Fruit fly (Drosophila melanogaster): ENCODE results near the gene Culd.

The Culd gene

DNA sequence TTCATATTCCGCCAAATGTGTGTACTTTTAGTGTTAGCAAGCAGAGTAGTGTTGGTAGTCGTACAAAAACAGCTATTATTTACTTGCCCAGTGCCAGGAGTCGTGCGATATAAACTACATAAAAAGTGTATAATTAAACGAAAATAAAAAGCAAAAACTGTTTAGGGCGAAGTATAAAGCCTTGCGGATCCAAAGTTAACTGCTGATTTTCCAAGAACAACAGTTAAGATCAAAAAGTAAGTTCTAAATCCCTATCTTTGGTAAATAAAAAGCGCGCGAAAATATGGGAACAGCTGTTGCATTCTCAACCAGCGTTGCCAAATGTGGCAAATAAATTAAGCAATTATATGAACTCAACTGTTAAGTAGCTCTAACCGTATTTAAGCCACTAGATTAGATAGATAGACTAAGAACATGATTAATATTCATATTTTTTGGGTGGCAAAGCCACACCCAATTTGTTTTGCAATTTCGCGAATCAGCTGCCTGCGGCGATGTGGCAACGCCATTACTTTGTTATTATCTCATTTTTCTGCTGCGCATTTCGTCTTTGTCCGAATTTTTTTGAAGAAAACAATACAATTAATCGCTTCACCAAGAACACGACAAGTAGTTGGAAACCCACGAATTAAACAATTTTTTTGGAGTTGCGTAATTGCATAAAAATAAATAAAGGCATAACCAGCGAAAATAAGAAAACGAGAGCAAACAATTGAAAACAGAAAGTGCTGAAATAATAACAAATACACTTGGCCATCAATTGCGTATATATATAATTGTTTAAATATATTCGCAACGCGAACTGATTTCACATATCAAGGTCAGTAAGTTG is 15.6 kb downstream of the Culd start, which contains the start of the genes Prim1 and CG7083 (continued):
- TF ChIP-seq CG7928 (GFP tag; optimal IDR thresholded peaks at IDR 0.05) (peak; percentile 10), Hey (tag; optimal IDR thresholded peaks at IDR 0.05) (no peak), mirr (GFP tag; optimal IDR thresholded peaks at IDR 0.05) (peak; percentile 32), sim (GFP tag; IDR thresholded peaks at IDR 0.05) (no peak), da (GFP tag; optimal IDR thresholded peaks at IDR 0.05) (peak; percentile 43), Lpt (GFP tag; optimal IDR thresholded peaks at IDR 0.05) (no peak), CG6683 (GFP tag; optimal IDR thresholded peaks at IDR 0.05) (no peak), ATbp (GFP tag; optimal IDR thresholded peaks at IDR 0.05) (peak; percentile 11), dm (GFP tag; optimal IDR thresholded peaks at IDR 0.05) (peak; percentile 43), zf30C (GFP tag; optimal IDR thresholded peaks at IDR 0.05) (no peak), CG3407 (GFP tag; optimal IDR thresholded peaks at IDR 0.05) (no peak), CG12299 (tag; optimal IDR thresholded peaks at IDR 0.05) (peak; percentile 51), CG30020 (tag; optimal IDR thresholded peaks at IDR 0.05) (peak; percentile 35), Mes4 (GFP tag; optimal IDR thresholded peaks at IDR 0.05) (peak; percentile 54), gt (GFP tag; IDR thresholded peaks at IDR 0.05) (no peak), jigr1 (GFP tag; IDR thresholded peaks at IDR 0.05) (no peak), abd-A (tag; optimal IDR thresholded peaks at IDR 0.05) (no peak), NK7.1 (GFP tag; optimal IDR thresholded peaks at IDR 0.05) (peak; percentile 37), CG2120 (GFP tag; optimal IDR thresholded peaks at IDR 0.05) (peak; percentile 78), CG12659 (GFP tag; optimal IDR thresholded peaks at IDR 0.05) (peak; percentile 47), fd64A (GFP tag; optimal IDR thresholded peaks at IDR 0.05) (no peak), fu2 (GFP tag; optimal IDR thresholded peaks at IDR 0.05) (peak; percentile 32), sqz (GFP tag; optimal IDR thresholded peaks at IDR 0.05) (no peak), pho (GFP tag; optimal IDR thresholded peaks at IDR 0.05) (peak; percentile 71), sc (optimal IDR thresholded peaks at IDR 0.05) (no peak), sc (GFP tag; optimal IDR thresholded peaks at IDR 0.05) (peak; percentile 48), CG4360 (GFP tag; IDR thresholded peaks at IDR 0.05) (no peak), sens-2 (GFP tag; IDR thresholded peaks at IDR 0.05) (0 out of 2 replicates have a peak, but pooled peaks have one; percentile 20), Lhr (GFP tag; optimal IDR thresholded peaks at IDR 0.05) (peak; percentile 26), Bdp1 (GFP tag; optimal IDR thresholded peaks at IDR 0.05) (peak; percentile 43), CG8478 (optimal IDR thresholded peaks at IDR 0.05) (no peak), Hmr (GFP tag; optimal IDR thresholded peaks at IDR 0.05) (peak; percentile 54), zfh1 (GFP tag; IDR thresholded peaks at IDR 0.05) (peak; percentile 63; the same call in 1 of the 3 replicates), CG34422 (GFP tag; IDR thresholded peaks at IDR 0.05) (peak; percentile 79), sd (tag; optimal IDR thresholded peaks at IDR 0.05) (peak; percentile 99), CG11456 (GFP tag; IDR thresholded peaks at IDR 0.05) (0 out of 3 replicates have a peak, but pooled peaks have one; percentile 8), Bgb (GFP tag; IDR thresholded peaks at IDR 0.05; ENCODE audit: partially characterized antibody) (peak; percentile 29; the same call in 1 of the 2 replicates), Rx (GFP tag; IDR thresholded peaks at IDR 0.05) (no peak), Usf (GFP tag; optimal IDR thresholded peaks at IDR 0.05) (no peak), Myb (GFP tag; optimal IDR thresholded peaks at IDR 0.05) (peak; percentile 55), chif (GFP tag; optimal IDR thresholded peaks at IDR 0.05) (peak; percentile 51 to 60), CG16779 (GFP tag; IDR thresholded peaks at IDR 0.05) (no peak), CG6272 (GFP tag; IDR thresholded peaks at IDR 0.05) (no peak), CG5245 (GFP tag; optimal IDR thresholded peaks at IDR 0.05) (peak; percentile 10), cas (GFP tag; IDR thresholded peaks at IDR 0.05) (no peak), CG43689 (GFP tag; IDR thresholded peaks at IDR 0.05) (no peak), B-H1 (GFP tag; IDR thresholded peaks at IDR 0.05) (no peak), Ada2b (GFP tag; IDR thresholded peaks at IDR 0.05) (peak; percentile 48; the same call in 1 of the 2 replicates), Camta (GFP tag; optimal IDR thresholded peaks at IDR 0.05) (peak; percentile 74), CG15269 (tag; optimal IDR thresholded peaks at IDR 0.05) (peak; percentile 52)

All from whole organism, embryonic.